Fruit fly (Drosophila melanogaster) whole organism, pupa: Measurements from ENCODE around the gene CG12998.

ENCODE experiments used
- CG10348 ChIP-seq: fragments of 200-800 bp; sonication (Bioruptor generic); IDR thresholded peaks from 2 replicates; pipeline ENCODE4 v1.3.6; 2022; ENCODE audit warnings: missing biosample characterization, missing genetic modification characterization
- CG13204 ChIP-seq: fragments of 200-800 bp; sonication (Bioruptor generic); optimal IDR thresholded peaks from 2 replicates; lab custom pipeline; 2018; ENCODE audit warnings: missing biosample characterization, mild to moderate bottlenecking, missing genetic modification characterization, moderate library complexity
- CG14655 ChIP-seq: fragments of 200-800 bp; sonication (Bioruptor generic); optimal IDR thresholded peaks from 3 replicates; lab custom pipeline; 2017; ENCODE audit warnings: mild to moderate bottlenecking, missing biosample characterization, missing genetic modification reagents, missing genetic modification characterization
- CG15710 ChIP-seq: fragments of 200-800 bp; sonication (Bioruptor generic); optimal IDR thresholded peaks from 2 replicates; lab custom pipeline; 2018; ENCODE audit warnings: missing biosample characterization, mild to moderate bottlenecking, missing genetic modification characterization, moderate library complexity
- CG17806 ChIP-seq: fragments of 200-800 bp; sonication (Bioruptor generic); optimal IDR thresholded peaks from 2 replicates; lab custom pipeline; 2018; ENCODE audit warnings: missing biosample characterization, mild to moderate bottlenecking, missing genetic modification characterization, moderate library complexity
- CG32121 ChIP-seq: fragments of 200-800 bp; sonication (Bioruptor generic); IDR thresholded peaks from 2 replicates; pipeline ENCODE4 v1.3.6; 2022; ENCODE audit warnings: missing biosample characterization, missing genetic modification characterization
- CG4496 ChIP-seq: fragments of 200-800 bp; sonication (Bioruptor generic); IDR thresholded peaks from 3 replicates; pipeline ENCODE4 v1.3.6; 2022; ENCODE audit warnings: missing biosample characterization, missing genetic modification characterization
- CG8301 ChIP-seq: fragments of 200-800 bp; sonication (Bioruptor generic); optimal IDR thresholded peaks from 2 replicates; lab custom pipeline; 2018; ENCODE audit warnings: missing biosample characterization, mild to moderate bottlenecking, missing genetic modification characterization
- CG9948 ChIP-seq: fragments of 200-800 bp; sonication (Bioruptor generic); optimal IDR thresholded peaks from 2 replicates; lab custom pipeline; 2018; ENCODE audit warnings: missing biosample characterization, mild to moderate bottlenecking, missing genetic modification characterization, moderate library complexity
- Ets98B ChIP-seq: fragments of 200-800 bp; sonication (Bioruptor generic); IDR thresholded peaks from 2 replicates; pipeline ENCODE4 v1.3.6; 2022; ENCODE audit warnings: missing biosample characterization, missing genetic modification characterization
- Pif1B ChIP-seq: fragments of 200-800 bp; sonication (Bioruptor generic); optimal IDR thresholded peaks from 3 replicates; lab custom pipeline; 2016; ENCODE audit warnings: missing biosample characterization, missing genetic modification characterization
- fd96Ca ChIP-seq: fragments of 200-800 bp; sonication (Bioruptor generic); IDR thresholded peaks from 3 replicates; pipeline ENCODE4 v1.3.6; 2022; ENCODE audit warnings: missing biosample characterization, missing genetic modification characterization
- gl ChIP-seq: fragments of 200-800 bp; sonication (Bioruptor generic); optimal IDR thresholded peaks from 2 replicates; lab custom pipeline; 2018; ENCODE audit warnings: missing biosample characterization, mild to moderate bottlenecking, missing genetic modification characterization
- rn ChIP-seq: fragments of 200-800 bp; sonication (Bioruptor generic); IDR thresholded peaks from 2 replicates; pipeline ENCODE4 v1.3.6; 2022; ENCODE audit warnings: missing biosample characterization, missing genetic modification characterization

- TF ChIP-seq CG32121, result no peak
- no peak for TF ChIP-seq gl
- TF ChIP-seq Pif1B (GFP tag; lab: Kevin White, UChicago), result no peak
- TF ChIP-seq CG13204 (GFP tag; lab: Kevin White, UChicago), result no peak
- TF ChIP-seq CG10348 (GFP tag; lab: Robert Waterston, UW), result no peak
- no peak for TF ChIP-seq CG15710 (tag; lab: Kevin White, UChicago)
- no peak for TF ChIP-seq rn (GFP tag; lab: Robert Waterston, UW)
- TF ChIP-seq Ets98B (GFP tag; lab: Robert Waterston, UW), result no peak
- TF ChIP-seq CG14655, result no peak
- no peak for TF ChIP-seq CG9948 (tag; lab: Kevin White, UChicago)
- TF ChIP-seq CG8301 (tag; lab: Kevin White, UChicago), result no peak
- no peak for TF ChIP-seq fd96Ca (GFP tag; lab: Robert Waterston, UW)
- TF ChIP-seq CG4496 (GFP tag; lab: Robert Waterston, UW), result no peak
- no peak for TF ChIP-seq CG17806
Observed at dm6 chrX:17205028-17205427, 13.4 kb upstream of the CG12998 start.
